Worm (Caenorhabditis elegans): ENCODE data around the gene C04G6.13.

- TF ChIP-seq T22C8.4 (GFP tag; IDR thresholded peaks at IDR 0.05): no peak
- TF ChIP-seq klf-2 (GFP tag; conservative IDR thresholded peaks at IDR 0.05): no peak
- no peak for TF ChIP-seq cog-1 (tag; optimal IDR thresholded peaks at IDR 0.05)
- no peak for TF ChIP-seq flt-1 (GFP tag; IDR thresholded peaks at IDR 0.05)
- TF ChIP-seq med-1 (GFP tag; optimal IDR thresholded peaks at IDR 0.05; ENCODE audit: insufficient read depth): no peak
- TF ChIP-seq ztf-29 (GFP tag; IDR thresholded peaks at IDR 0.05): no peak
- no peak for TF ChIP-seq ztf-23 (GFP tag; IDR thresholded peaks at IDR 0.05)
- no peak for TF ChIP-seq tab-1 (GFP tag; IDR thresholded peaks at IDR 0.05)
Measured at ce11 chrII:5093945-5094344, at the start of gene C04G6.13.
